Fruit fly (Drosophila melanogaster): ENCODE results near the gene Osi1.

DNA sequence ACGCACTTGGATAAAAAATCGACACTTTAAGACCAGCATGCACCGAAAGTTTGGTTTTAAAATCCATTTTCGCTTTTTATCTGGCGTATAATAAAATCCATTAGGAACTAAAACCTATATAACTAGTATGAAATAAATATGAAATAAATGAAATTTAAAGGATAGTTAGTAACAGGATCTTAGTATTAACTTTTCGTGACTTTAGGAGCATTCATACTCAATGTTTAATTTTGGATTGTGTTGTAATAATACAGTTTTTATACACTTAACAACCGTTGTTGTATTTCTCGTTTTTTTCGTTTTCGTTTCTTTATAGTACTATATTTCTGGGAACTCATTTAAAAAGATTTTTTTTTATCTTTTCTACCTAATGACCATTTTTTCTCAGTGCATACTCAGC, 24.2 kb upstream of the Osi1 start:
- no peak for TF ChIP-seq CTCF (optimal IDR thresholded peaks at IDR 0.05)
- no peak for TF ChIP-seq CG8478 (optimal IDR thresholded peaks at IDR 0.05)

Measured in S2 (cell line).